Fruit fly (Drosophila melanogaster) whole organism: Measurements from ENCODE around the gene Naa80.

ENCODE experiments used
- CG8478 ChIP-seq: fragments of >200 bp; optimal IDR thresholded peaks from 2 replicates; lab custom pipeline; 2018; ENCODE audit warnings: inconsistent platforms
- Dll ChIP-seq: fragments of >200 bp; optimal IDR thresholded peaks from 2 replicates; lab custom pipeline; 2017
- EcR ChIP-seq, 2 experiments: fragments of >200 bp; optimal IDR thresholded peaks; 2 replicates each; lab custom pipeline; 2017; ENCODE audit warnings: missing biosample characterization in 2 of 2, missing genetic modification characterization in 2 of 2, missing genetic modification reagents in 2 of 2
- pan ChIP-seq: fragments of >200 bp; optimal IDR thresholded peaks from 2 replicates; lab custom pipeline; 2017
- psq ChIP-seq: fragments of >200 bp; optimal IDR thresholded peaks from 2 replicates; lab custom pipeline; 2017
- usp ChIP-seq: fragments of >200 bp; optimal IDR thresholded peaks from 2 replicates; lab custom pipeline; 2017; ENCODE audit warnings: missing biosample characterization, missing genetic modification characterization, mixed read lengths

DNA sequence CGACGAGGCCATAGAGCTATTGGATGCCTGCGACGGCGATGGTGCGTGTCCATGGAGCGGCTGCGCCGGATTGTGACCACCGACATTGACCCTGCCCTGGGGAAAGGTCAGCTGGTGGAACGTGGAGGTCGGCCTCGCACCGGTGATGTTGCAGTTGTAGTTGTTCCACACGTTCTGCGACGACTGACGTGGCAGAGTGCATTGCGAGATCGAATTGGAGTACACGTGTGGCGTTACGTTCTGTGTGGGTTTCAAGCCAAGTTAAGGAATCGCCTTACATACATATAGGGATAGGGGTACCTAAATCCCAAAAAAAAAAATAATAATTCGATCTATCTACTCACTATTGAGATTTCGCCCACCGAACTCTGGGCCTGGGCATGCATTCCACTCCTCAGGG, 32.5 kb upstream of the Naa80 start:
- TF ChIP-seq usp (GFP tag; lab: Kevin White, UChicago), result no peak
- no peak for TF ChIP-seq psq (lab: Kevin White, UChicago)
- no peak for TF ChIP-seq Dll (lab: Kevin White, UChicago)
- TF ChIP-seq pan (lab: Kevin White, UChicago), result no peak
- no peak for TF ChIP-seq EcR (GFP tag; optimal IDR thresholded peaks at IDR 0.05; lab: Kevin White, UChicago)
- TF ChIP-seq CG8478 (lab: Kevin White, UChicago), result no peak
